Worm (Caenorhabditis elegans) whole organism, mixed stage, embryonic: Measurements from ENCODE around the gene ZK945.6.

Source experiments
- M03D4.4 ChIP-seq: sonication (generic microtip); optimal IDR thresholded peaks from 2 replicates; lab custom pipeline; 2017; ENCODE audit warnings: mild to moderate bottlenecking, missing genetic modification characterization, missing compliant biosample characterization
- bed-3 ChIP-seq: fragments of 200-800 bp; sonication (Bioruptor generic); optimal IDR thresholded peaks from 3 replicates; lab custom pipeline; 2018; ENCODE audit warnings: mild to moderate bottlenecking, missing genetic modification characterization, moderate library complexity, missing compliant biosample characterization
- blmp-1 ChIP-seq: fragments of 150-350 bp; optimal IDR thresholded peaks from 2 replicates; lab custom pipeline; 2014; ENCODE audit warnings: missing biosample characterization, missing genetic modification characterization
- ceh-39 ChIP-seq: fragments of 150-350 bp; optimal IDR thresholded peaks from 2 replicates; lab custom pipeline; 2014; ENCODE audit warnings: missing biosample characterization, missing genetic modification characterization
- ceh-43 ChIP-seq: fragments of 200-800 bp; sonication (Bioruptor generic); optimal IDR thresholded peaks from 2 replicates; lab custom pipeline; 2018; ENCODE audit warnings: mild to moderate bottlenecking, missing genetic modification characterization, moderate library complexity, missing compliant biosample characterization
- ceh-83 ChIP-seq: fragments of 200-800 bp; sonication (Bioruptor generic); optimal IDR thresholded peaks from 2 replicates; lab custom pipeline; 2018; ENCODE audit warnings: mild to moderate bottlenecking, missing genetic modification characterization, missing compliant biosample characterization
- ces-1 ChIP-seq: fragments of 150-350 bp; optimal IDR thresholded peaks from 2 replicates; lab custom pipeline; 2014; ENCODE audit warnings: missing biosample characterization, missing genetic modification reagents, missing genetic modification characterization
- cnd-1 ChIP-seq: fragments of 200-800 bp; sonication (Bioruptor generic); optimal IDR thresholded peaks from 2 replicates; lab custom pipeline; 2018; ENCODE audit warnings: mild to moderate bottlenecking, missing genetic modification characterization, missing compliant biosample characterization
- drap-1 ChIP-seq: fragments of 200-800 bp; sonication (Bioruptor generic); optimal IDR thresholded peaks from 3 replicates; lab custom pipeline; 2018; ENCODE audit warnings: mild to moderate bottlenecking, missing genetic modification characterization, missing compliant biosample characterization
- elt-1 ChIP-seq: sonication (generic microtip); optimal IDR thresholded peaks from 2 replicates; lab custom pipeline; 2017; ENCODE audit warnings: missing genetic modification characterization, mild to moderate bottlenecking, missing compliant biosample characterization, antibody characterized with exemption, moderate library complexity, borderline replicate concordance; ENCODE audit not compliant: insufficient read depth
- elt-3 ChIP-seq: fragments of 150-350 bp; optimal IDR thresholded peaks from 2 replicates; lab custom pipeline; 2014; ENCODE audit warnings: missing biosample characterization, missing genetic modification characterization
- flh-1 ChIP-seq: fragments of 200-800 bp; sonication (Bioruptor generic); optimal IDR thresholded peaks from 2 replicates; lab custom pipeline; 2018; ENCODE audit warnings: mild to moderate bottlenecking, missing genetic modification characterization, moderate library complexity, missing compliant biosample characterization
- ham-2 ChIP-seq: fragments of 200-800 bp; sonication (Bioruptor generic); optimal IDR thresholded peaks from 2 replicates; lab custom pipeline; 2018; ENCODE audit warnings: mild to moderate bottlenecking, missing genetic modification characterization, missing compliant biosample characterization
- hlh-1 ChIP-seq: fragments of 150-350 bp; optimal IDR thresholded peaks from 2 replicates; lab custom pipeline; 2014; ENCODE audit warnings: missing biosample characterization, missing genetic modification reagents, missing genetic modification characterization
- lin-13 ChIP-seq: fragments of 150-350 bp; optimal IDR thresholded peaks from 2 replicates; lab custom pipeline; 2014; ENCODE audit warnings: missing biosample characterization, missing genetic modification characterization
- lin-32 ChIP-seq: fragments of 200-800 bp; sonication (Bioruptor generic); optimal IDR thresholded peaks from 2 replicates; lab custom pipeline; 2018; ENCODE audit warnings: mild to moderate bottlenecking, missing genetic modification characterization, missing compliant biosample characterization
- lsy-2 ChIP-seq: fragments of 150-350 bp; optimal IDR thresholded peaks from 2 replicates; lab custom pipeline; 2014; ENCODE audit warnings: missing biosample characterization, missing genetic modification characterization
- mab-5 ChIP-seq: fragments of 150-350 bp; optimal IDR thresholded peaks from 2 replicates; lab custom pipeline; 2014; ENCODE audit warnings: missing biosample characterization, missing genetic modification characterization
- mep-1 ChIP-seq: fragments of 150-350 bp; optimal IDR thresholded peaks from 2 replicates; lab custom pipeline; 2017; ENCODE audit warnings: missing biosample characterization, missing genetic modification reagents, missing genetic modification characterization, inconsistent platforms
- mls-2 ChIP-seq: sonication (generic microtip); optimal IDR thresholded peaks from 2 replicates; lab custom pipeline; 2016; ENCODE audit warnings: mild to moderate bottlenecking, missing genetic modification characterization, moderate library complexity, missing compliant biosample characterization
- nhr-12 ChIP-seq: fragments of 150-350 bp; optimal IDR thresholded peaks from 2 replicates; lab custom pipeline; 2014; ENCODE audit warnings: missing biosample characterization, missing genetic modification characterization
- nhr-2 ChIP-seq: fragments of 150-350 bp; optimal IDR thresholded peaks from 2 replicates; lab custom pipeline; 2014; ENCODE audit warnings: missing biosample characterization, missing genetic modification characterization
- nhr-237 ChIP-seq: fragments of 150-350 bp; optimal IDR thresholded peaks from 2 replicates; lab custom pipeline; 2014; ENCODE audit warnings: missing biosample characterization, missing genetic modification characterization
- nhr-28 ChIP-seq: fragments of 150-350 bp; optimal IDR thresholded peaks from 2 replicates; lab custom pipeline; 2014; ENCODE audit warnings: missing biosample characterization, missing genetic modification characterization
- nhr-76 ChIP-seq: sonication (generic microtip); optimal IDR thresholded peaks from 2 replicates; lab custom pipeline; 2017; ENCODE audit warnings: missing biosample characterization, missing genetic modification characterization
- pha-4 ChIP-seq: fragments of 150-350 bp; optimal IDR thresholded peaks from 2 replicates; lab custom pipeline; 2018; ENCODE audit warnings: missing biosample characterization, missing genetic modification reagents, missing genetic modification characterization
- sem-2 ChIP-seq: fragments of 200-800 bp; sonication (Bioruptor generic); optimal IDR thresholded peaks from 2 replicates; lab custom pipeline; 2018; ENCODE audit warnings: mild to moderate bottlenecking, missing genetic modification characterization, missing compliant biosample characterization
- snpc-4 ChIP-seq: fragments of 150-350 bp; optimal IDR thresholded peaks from 2 replicates; lab custom pipeline; 2014; ENCODE audit warnings: missing biosample characterization, missing genetic modification characterization
- sptf-1 ChIP-seq: sonication (generic microtip); optimal IDR thresholded peaks from 2 replicates; lab custom pipeline; 2017; ENCODE audit warnings: mild to moderate bottlenecking, missing genetic modification characterization, moderate library complexity, missing compliant biosample characterization
- tbx-8 ChIP-seq: fragments of 200-800 bp; sonication (Bioruptor generic); optimal IDR thresholded peaks from 2 replicates; lab custom pipeline; 2018; ENCODE audit warnings: mild to moderate bottlenecking, missing genetic modification characterization, moderate library complexity, missing compliant biosample characterization
- unc-120 ChIP-seq: sonication (generic microtip); optimal IDR thresholded peaks from 2 replicates; lab custom pipeline; 2017; ENCODE audit warnings: missing genetic modification characterization, missing compliant biosample characterization; ENCODE audit not compliant: poor library complexity, severe bottlenecking
- unc-39 ChIP-seq: fragments of 150-350 bp; optimal IDR thresholded peaks from 2 replicates; lab custom pipeline; 2014; ENCODE audit warnings: missing biosample characterization, missing genetic modification characterization
- unc-62 ChIP-seq: fragments of 150-350 bp; optimal IDR thresholded peaks from 2 replicates; lab custom pipeline; 2014; ENCODE audit warnings: missing biosample characterization, missing genetic modification reagents, missing genetic modification characterization
- zip-8 ChIP-seq: fragments of 150-350 bp; optimal IDR thresholded peaks from 2 replicates; lab custom pipeline; 2014; ENCODE audit warnings: missing biosample characterization, missing genetic modification characterization
- ztf-11 ChIP-seq: fragments of 150-350 bp; optimal IDR thresholded peaks from 2 replicates; lab custom pipeline; 2014; ENCODE audit warnings: missing biosample characterization, missing genetic modification characterization

Gene ZK945.6

DNA sequence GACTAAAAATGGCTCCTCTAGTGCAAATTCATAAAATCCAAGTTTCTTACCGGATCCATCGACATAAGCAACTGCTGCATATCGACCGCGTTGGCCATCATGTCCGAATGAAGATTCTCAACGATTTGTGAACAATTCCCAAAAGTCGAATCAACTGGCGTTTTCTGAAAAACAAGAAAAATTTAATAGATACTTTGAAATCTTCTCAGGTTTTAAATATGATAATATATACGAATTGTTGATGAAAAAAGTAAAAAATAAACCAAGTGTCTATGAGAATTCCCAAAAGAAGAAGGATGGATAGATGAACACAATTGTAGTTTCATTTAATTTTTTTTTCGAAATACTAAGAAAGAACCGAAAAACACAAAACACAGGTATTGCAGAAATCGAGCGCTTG lies 39.0 kb downstream of the ZK945.6 start, which contains the start of gene die-1:
Gene die-1, minus strand, starts transcription at position 101 of the 400 bp plus-strand sequence.
- TF ChIP-seq unc-120 (tag; lab: Kevin White, UChicago) (no peak), sptf-1 (tag; lab: Kevin White, UChicago) (no peak)

DNA sequence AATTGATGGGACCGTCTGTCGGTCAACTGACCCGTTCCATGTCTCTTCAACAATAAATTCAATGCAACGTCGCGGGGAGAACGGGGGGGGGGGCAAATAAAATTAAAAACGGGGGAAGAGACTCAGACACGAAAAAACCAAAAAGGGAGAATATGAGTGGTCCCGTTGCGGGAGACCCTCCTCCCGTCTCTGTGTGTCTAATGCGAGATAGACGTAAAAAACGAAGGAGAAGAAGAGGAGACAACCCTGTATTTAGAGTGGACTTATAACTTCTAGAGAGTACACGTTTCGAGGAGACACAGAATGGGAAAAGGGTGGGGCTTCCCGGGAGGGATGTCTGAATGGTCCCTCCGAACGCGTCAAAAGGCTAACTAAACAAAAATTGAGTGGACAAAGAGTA lies 41.3 kb downstream of the ZK945.6 start:
- TF ChIP-seq ceh-83 (GFP tag; lab: Kevin White, UChicago) (no peak), ceh-43 (GFP tag; lab: Kevin White, UChicago) (no peak), nhr-237 (tag; lab: Kevin White, UChicago) (no peak), mep-1 (tag; lab: Kevin White, UChicago) (no peak), elt-1 (tag; lab: Kevin White, UChicago) (no peak), sptf-1 (tag; lab: Kevin White, UChicago) (peak; percentile 68), unc-120 (tag; lab: Kevin White, UChicago) (peak; percentile 39), M03D4.4 (tag; lab: Kevin White, UChicago) (peak; percentile 24), cnd-1 (tag; lab: Kevin White, UChicago) (peak; percentile 84), lsy-2 (no peak), ham-2 (peak; percentile 28), lin-13 (tag; lab: Kevin White, UChicago) (no peak), nhr-12 (tag; lab: Kevin White, UChicago) (no peak), tbx-8 (GFP tag; lab: Kevin White, UChicago) (no peak), mls-2 (tag; lab: Kevin White, UChicago) (peak; percentile 83), sem-2 (GFP tag; lab: Kevin White, UChicago) (no peak), unc-62 (GFP tag; lab: Kevin White, UChicago) (no peak), snpc-4 (tag; lab: Kevin White, UChicago) (no peak), ces-1 (GFP tag; lab: Kevin White, UChicago) (peak; percentile 82), bed-3 (GFP tag; lab: Kevin White, UChicago) (no peak), nhr-76 (tag; lab: Kevin White, UChicago) (no peak), nhr-28 (tag; lab: Kevin White, UChicago) (no peak), blmp-1 (tag; lab: Kevin White, UChicago) (no peak), nhr-2 (peak; percentile 20), zip-8 (tag; lab: Kevin White, UChicago) (no peak), elt-3 (tag; lab: Kevin White, UChicago) (no peak), unc-39 (no peak), hlh-1 (no peak), flh-1 (no peak), ceh-39 (tag; lab: Kevin White, UChicago) (no peak), pha-4 (tag; lab: Kevin White, UChicago) (no peak), ztf-11 (no peak), mab-5 (tag; lab: Kevin White, UChicago) (no peak), lin-32 (GFP tag; lab: Kevin White, UChicago) (no peak), drap-1 (GFP tag; lab: Kevin White, UChicago) (peak; percentile 38)

DNA sequence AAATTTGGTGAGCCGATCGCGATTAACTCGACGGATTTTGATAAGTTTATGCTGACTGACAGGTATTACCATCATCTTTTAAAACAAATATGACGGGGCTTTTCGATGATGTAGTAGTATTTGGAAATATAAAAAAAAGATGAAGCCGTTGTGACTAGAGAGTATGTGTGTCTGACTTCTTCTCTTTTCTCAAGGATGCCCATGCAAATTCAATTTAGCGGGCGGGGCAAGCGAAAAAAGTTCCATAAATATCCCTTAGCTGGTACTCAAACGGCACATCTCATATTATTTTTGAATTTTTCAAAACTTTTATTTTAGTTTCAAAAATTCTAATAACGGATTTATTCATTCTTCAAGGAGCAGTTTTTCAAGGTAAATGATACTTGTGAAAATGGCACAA lies 46.3 kb downstream of the ZK945.6 start, which contains the start of gene stg-1:
Gene stg-1, minus strand, starts transcription at position 153 of the 400 bp plus-strand sequence.
- TF ChIP-seq nhr-28 (tag; lab: Kevin White, UChicago) (no peak), ces-1 (GFP tag; lab: Kevin White, UChicago) (peak; percentile 66), unc-120 (tag; lab: Kevin White, UChicago) (no peak), drap-1 (GFP tag; lab: Kevin White, UChicago) (no peak)
- TF ChIP-seq, all 35 proteins: peak for 1

DNA sequence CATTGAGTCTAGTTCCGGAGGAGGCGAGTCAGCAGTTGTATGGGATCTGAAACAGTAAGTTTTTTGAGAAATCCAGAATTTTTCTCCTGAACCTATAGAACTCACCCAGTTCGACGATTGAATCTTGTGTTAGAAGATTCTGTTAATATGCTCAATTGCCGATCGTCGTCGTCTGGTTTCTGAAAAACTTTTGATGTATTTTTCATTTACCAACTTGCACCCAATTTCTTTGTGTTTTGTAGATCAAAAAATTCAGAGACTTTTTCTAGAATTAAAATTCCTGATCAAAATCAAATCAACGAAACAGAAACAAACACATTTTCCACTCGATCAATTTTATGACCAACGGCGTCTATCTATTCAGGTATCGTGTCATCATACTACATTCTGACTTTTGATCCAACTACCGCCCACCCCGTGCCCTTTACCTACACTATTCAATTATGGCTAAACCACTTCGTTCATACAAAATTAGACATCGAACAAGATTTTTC lies 50.2 kb downstream of the ZK945.6 start, which contains the start of gene C18D1.2:
Gene C18D1.2, plus strand, starts transcription at position 444 of the 494 bp plus-strand sequence.
- TF ChIP-seq snpc-4 (tag; lab: Kevin White, UChicago), result no peak
- no peak for TF ChIP-seq mab-5 (tag; lab: Kevin White, UChicago)
- TF ChIP-seq ztf-11, result no peak
- no peak for TF ChIP-seq mls-2 (tag; lab: Kevin White, UChicago)
- no peak for TF ChIP-seq nhr-12 (tag; lab: Kevin White, UChicago)
- no peak for TF ChIP-seq cnd-1 (tag; lab: Kevin White, UChicago)
- TF ChIP-seq ceh-43 (GFP tag; lab: Kevin White, UChicago), result no peak
- no peak for TF ChIP-seq bed-3 (GFP tag; lab: Kevin White, UChicago)
- TF ChIP-seq ceh-39 (tag; lab: Kevin White, UChicago), result no peak
- no peak for TF ChIP-seq M03D4.4 (tag; lab: Kevin White, UChicago)
- TF ChIP-seq mep-1 (tag; lab: Kevin White, UChicago), result no peak
- no peak for TF ChIP-seq flh-1
- no peak for TF ChIP-seq pha-4 (tag; lab: Kevin White, UChicago)
- no peak for TF ChIP-seq nhr-237 (tag; lab: Kevin White, UChicago)
- TF ChIP-seq ham-2, result no peak
